Worm (Caenorhabditis elegans): ENCODE measurements around the gene nlp-16.
A peak's percentile ranks its signal among the peaks of the same experiment; 100 is the strongest.

Gene nlp-16

ce11 chrIV:6279392-6279791, 19.8 kb upstream of the nlp-16 start, which contains the start of gene sams-5:
Gene sams-5 (minus strand): TSS chrIV:6279522.
- TF ChIP-seq elt-2 (tag; optimal IDR thresholded peaks at IDR 0.05) (peak; percentile 58), che-1 (tag; optimal IDR thresholded peaks at IDR 0.05) (no peak)

- no peak for TF ChIP-seq ceh-22 (tag; optimal IDR thresholded peaks at IDR 0.05)
- TF ChIP-seq elt-2 (tag; optimal IDR thresholded peaks at IDR 0.05) = peak; percentile 78
Observed at ce11 chrIV:6275671-6276209, 16.1 kb upstream of the nlp-16 start, which contains the start of the genes aat-4 and T13A10.1. Gene aat-4 (minus strand): TSS chrIV:6275721. Gene T13A10.1 (plus strand): TSS chrIV:6276081.

ce11 chrIV:6271923-6272322, 12.3 kb upstream of the nlp-16 start, which contains the start of gene srv-31:
Gene srv-31 (minus strand): TSS chrIV:6272023.
- TF ChIP-seq ceh-19 (GFP tag; optimal IDR thresholded peaks at IDR 0.05) = no peak
- no peak for TF ChIP-seq C08G9.2 (tag; optimal IDR thresholded peaks at IDR 0.05)
- no peak for TF ChIP-seq gmeb-2 (tag; optimal IDR thresholded peaks at IDR 0.05)
- no peak for TF ChIP-seq npax-4 (tag; optimal IDR thresholded peaks at IDR 0.05)
- TF ChIP-seq che-1 (tag; optimal IDR thresholded peaks at IDR 0.05) = no peak
- TF ChIP-seq fax-1 (tag; optimal IDR thresholded peaks at IDR 0.05) = no peak
- TF ChIP-seq hlh-8 (tag; optimal IDR thresholded peaks at IDR 0.05) = no peak
- no peak for TF ChIP-seq ceh-30 (tag; optimal IDR thresholded peaks at IDR 0.05)
- TF ChIP-seq mec-3 (tag; optimal IDR thresholded peaks at IDR 0.05; ENCODE audit: borderline replicate concordance) = no peak
- no peak for TF ChIP-seq T23F11.4 (GFP tag; optimal IDR thresholded peaks at IDR 0.05)
- no peak for TF ChIP-seq sdc-2 (tag; optimal IDR thresholded peaks at IDR 0.05)
- no peak for TF ChIP-seq K09A11.1 (tag; optimal IDR thresholded peaks at IDR 0.05; ENCODE audit: insufficient read depth)
- TF ChIP-seq nhr-11 (tag; optimal IDR thresholded peaks at IDR 0.05) = no peak
- no peak for TF ChIP-seq fkh-10 (GFP tag; optimal IDR thresholded peaks at IDR 0.05)
- TF ChIP-seq ref-2 (tag; optimal IDR thresholded peaks at IDR 0.05) = no peak
- TF ChIP-seq unc-55 (GFP tag; optimal IDR thresholded peaks at IDR 0.05) = no peak
- no peak for TF ChIP-seq pat-9 (tag; optimal IDR thresholded peaks at IDR 0.05)
- TF ChIP-seq lim-6 (tag; optimal IDR thresholded peaks at IDR 0.05) = no peak

ce11 chrIV:6269346-6269745, 9.7 kb upstream of the nlp-16 start, which contains the start of gene srv-30:
Gene srv-30 (minus strand): TSS chrIV:6269446.
- TF ChIP-seq tbx-2 (tag; optimal IDR thresholded peaks at IDR 0.05) = no peak
- no peak for TF ChIP-seq ceh-6 (GFP tag; optimal IDR thresholded peaks at IDR 0.05)
- no peak for TF ChIP-seq ceh-18 (tag; optimal IDR thresholded peaks at IDR 0.05)
- TF ChIP-seq hlh-13 (GFP tag; optimal IDR thresholded peaks at IDR 0.05) = no peak
- no peak for TF ChIP-seq sdc-2 (tag; optimal IDR thresholded peaks at IDR 0.05)
- TF ChIP-seq pat-9 (tag; optimal IDR thresholded peaks at IDR 0.05) = no peak
- TF ChIP-seq ceh-14 (tag; optimal IDR thresholded peaks at IDR 0.05) = no peak
- no peak for TF ChIP-seq ceh-22 (tag; optimal IDR thresholded peaks at IDR 0.05)
- no peak for TF ChIP-seq hlh-8 (tag; optimal IDR thresholded peaks at IDR 0.05)
- no peak for TF ChIP-seq Y22D7AL.16 (tag; optimal IDR thresholded peaks at IDR 0.05)
- no peak for TF ChIP-seq ceh-34 (tag; optimal IDR thresholded peaks at IDR 0.05)
- no peak for TF ChIP-seq nhr-232 (tag; optimal IDR thresholded peaks at IDR 0.05)
- no peak for TF ChIP-seq ttx-3 (tag; optimal IDR thresholded peaks at IDR 0.05)
- no peak for TF ChIP-seq ref-2 (tag; optimal IDR thresholded peaks at IDR 0.05)
- TF ChIP-seq F13H6.1 (tag; optimal IDR thresholded peaks at IDR 0.05) = no peak
- no peak for TF ChIP-seq ceh-30 (tag; optimal IDR thresholded peaks at IDR 0.05)
- TF ChIP-seq hlh-6 (tag; optimal IDR thresholded peaks at IDR 0.05) = no peak
- TF ChIP-seq ets-4 (tag; optimal IDR thresholded peaks at IDR 0.05) = no peak
- no peak for TF ChIP-seq ceh-24 (tag; optimal IDR thresholded peaks at IDR 0.05)

ce11 chrIV:6266499-6266898, 6.9 kb upstream of the nlp-16 start, which contains the start of gene srv-29:
Gene srv-29 (minus strand): TSS chrIV:6266599.
- TF ChIP-seq unc-3 (GFP tag; conservative IDR thresholded peaks at IDR 0.05) (no peak), unc-3 (tag; optimal IDR thresholded peaks at IDR 0.05) (no peak), ttx-3 (tag; optimal IDR thresholded peaks at IDR 0.05) (no peak), unc-86 (tag; optimal IDR thresholded peaks at IDR 0.05) (no peak), mec-3 (tag; optimal IDR thresholded peaks at IDR 0.05; ENCODE audit: borderline replicate concordance) (no peak), ceh-2 (tag; optimal IDR thresholded peaks at IDR 0.05) (no peak), pat-9 (tag; optimal IDR thresholded peaks at IDR 0.05) (no peak), pqm-1 (tag; optimal IDR thresholded peaks at IDR 0.05) (no peak)
